Fruit fly (Drosophila melanogaster): ENCODE results near the gene mre11.

- TF ChIP-seq TFAM (GFP tag; optimal IDR thresholded peaks at IDR 0.05) (no peak), zen2 (GFP tag; IDR thresholded peaks at IDR 0.05; ENCODE audit: partially characterized antibody) (no peak), Lhr (GFP tag; optimal IDR thresholded peaks at IDR 0.05) (no peak), CG31365 (tag; optimal IDR thresholded peaks at IDR 0.05) (no peak), Xrp1 (GFP tag; IDR thresholded peaks at IDR 0.05) (no peak), CG8944 (GFP tag; optimal IDR thresholded peaks at IDR 0.05) (no peak)
These were observed 36.6 kb downstream of the mre11 start for dm6 chr2L:11318464-11318863.

Measured in whole organism, embryonic.